Fruit fly (Drosophila melanogaster) whole organism, wandering third instar larva: ENCODE data around the gene RpL26.

Experiments used
- Abd-B ChIP-seq: fragments of >200 bp; optimal IDR thresholded peaks from 2 replicates; lab custom pipeline; 2017; ENCODE audit warnings: missing biosample characterization, missing genetic modification characterization
- CG32264 ChIP-seq: fragments of 200-800 bp; sonication (Bioruptor generic); optimal IDR thresholded peaks from 2 replicates; lab custom pipeline; 2016; ENCODE audit warnings: missing biosample characterization, missing genetic modification characterization
- CG9705 ChIP-seq: fragments of 200-800 bp; sonication (Bioruptor generic); optimal IDR thresholded peaks from 2 replicates; lab custom pipeline; 2018; ENCODE audit warnings: missing biosample characterization, mild to moderate bottlenecking, missing genetic modification characterization
- CrebA ChIP-seq: fragments of 200-800 bp; sonication (Bioruptor generic); optimal IDR thresholded peaks from 2 replicates; lab custom pipeline; 2016; ENCODE audit warnings: missing biosample characterization, mild to moderate bottlenecking, missing genetic modification characterization, borderline replicate concordance
- Dfd ChIP-seq: fragments of >200 bp; optimal IDR thresholded peaks from 2 replicates; lab custom pipeline; 2017; ENCODE audit warnings: missing biosample characterization, missing genetic modification characterization
- Dif ChIP-seq: fragments of 200-275, 200-300 bp; sonication (Bioruptor generic); optimal IDR thresholded peaks from 2 replicates; lab custom pipeline; 2018; ENCODE audit warnings: missing biosample characterization, missing genetic modification characterization; ENCODE audit not compliant: partially characterized antibody
- GATAd ChIP-seq: sonication (Bioruptor generic); optimal IDR thresholded peaks from 2 replicates; lab custom pipeline; 2016; ENCODE audit warnings: missing biosample characterization, missing genetic modification characterization
- HLH106 ChIP-seq: fragments of 200-800 bp; optimal IDR thresholded peaks from 3 replicates; lab custom pipeline; 2019; ENCODE audit warnings: missing biosample characterization, mild to moderate bottlenecking, missing genetic modification characterization, moderate library complexity
- Hnf4 ChIP-seq: fragments of 200-800 bp; sonication (Bioruptor generic); optimal IDR thresholded peaks from 2 replicates; lab custom pipeline; 2016; ENCODE audit warnings: missing biosample characterization, mild to moderate bottlenecking, missing genetic modification characterization
- Hr78 ChIP-seq: fragments of >200 bp; optimal IDR thresholded peaks from 2 replicates; lab custom pipeline; 2017; ENCODE audit warnings: missing biosample characterization, missing genetic modification characterization
- Hr83 ChIP-seq: fragments of 200-300 bp; sonication (Bioruptor generic); optimal IDR thresholded peaks from 2 replicates; lab custom pipeline; 2016; ENCODE audit warnings: missing biosample characterization, mild to moderate bottlenecking, missing genetic modification characterization, moderate library complexity; ENCODE audit not compliant: poor library complexity, severe bottlenecking
- Jra ChIP-seq: sonication (Bioruptor generic); optimal IDR thresholded peaks from 2 replicates; lab custom pipeline; 2016; ENCODE audit warnings: missing biosample characterization, missing genetic modification characterization
- Mio ChIP-seq: sonication (Bioruptor generic); optimal IDR thresholded peaks from 2 replicates; lab custom pipeline; 2016; ENCODE audit warnings: missing biosample characterization, missing genetic modification characterization
- Myc ChIP-seq: fragments of >200 bp; optimal IDR thresholded peaks from 2 replicates; lab custom pipeline; 2017
- N ChIP-seq: fragments of >200 bp; optimal IDR thresholded peaks from 2 replicates; lab custom pipeline; 2018; ENCODE audit warnings: missing biosample characterization, missing external identifiers, missing genetic modification characterization
- OdsH ChIP-seq: fragments of 200-800 bp; sonication (Bioruptor generic); optimal IDR thresholded peaks from 2 replicates; lab custom pipeline; 2016; ENCODE audit warnings: missing biosample characterization, mild to moderate bottlenecking, missing genetic modification characterization
- Rel ChIP-seq, 2 experiments: fragments of 200-800 bp; sonication (Bioruptor generic) in 1 of 2; optimal IDR thresholded peaks; 2 replicates in 1 of 2; 3 replicates in 1 of 2; lab custom pipeline; 2016 to 2019; ENCODE audit warnings: mild to moderate bottlenecking in 2 of 2, missing biosample characterization in 2 of 2, missing genetic modification characterization in 2 of 2, moderate library complexity in 1 of 2
- Sp1 ChIP-seq: fragments of 200-800 bp; sonication (Bioruptor generic); optimal IDR thresholded peaks from 3 replicates; lab custom pipeline; 2019; ENCODE audit warnings: missing biosample characterization, mild to moderate bottlenecking, missing genetic modification characterization, moderate library complexity
- Vsx2 ChIP-seq: fragments of 200-300, 225-300 bp; sonication (Bioruptor generic); optimal IDR thresholded peaks from 2 replicates; lab custom pipeline; 2018; ENCODE audit warnings: missing biosample characterization, missing genetic modification characterization; ENCODE audit not compliant: partially characterized antibody
- br ChIP-seq: fragments of 200-800 bp; sonication (Bioruptor generic); optimal IDR thresholded peaks from 2 replicates; lab custom pipeline; 2016; ENCODE audit warnings: missing biosample characterization, missing genetic modification characterization
- brk ChIP-seq: fragments of 200-800 bp; sonication (Bioruptor generic); optimal IDR thresholded peaks from 2 replicates; lab custom pipeline; 2016; ENCODE audit warnings: missing biosample characterization, mild to moderate bottlenecking, missing genetic modification characterization
- dl ChIP-seq, 2 experiments: fragments of 175-275, 200-275 bp in 1 of 2; fragments of 200-275 bp in 1 of 2; sonication (Bioruptor generic); optimal IDR thresholded peaks; lab custom pipeline; 2018; ENCODE audit warnings: mild to moderate bottlenecking in 2 of 2, missing biosample characterization in 2 of 2, missing genetic modification characterization in 2 of 2, moderate library complexity in 2 of 2; ENCODE audit not compliant: partially characterized antibody in 2 of 2, insufficient read depth in 1 of 2
- dmrt93B ChIP-seq: fragments of 200-800 bp; sonication (Bioruptor generic); optimal IDR thresholded peaks from 2 replicates; lab custom pipeline; 2018; ENCODE audit warnings: missing biosample characterization, mild to moderate bottlenecking, missing genetic modification characterization
- dsf ChIP-seq: sonication (Bioruptor generic); optimal IDR thresholded peaks from 2 replicates; lab custom pipeline; 2016; ENCODE audit warnings: missing biosample characterization, missing genetic modification characterization, borderline replicate concordance
- ey ChIP-seq: fragments of 200-800 bp; sonication (Bioruptor generic); optimal IDR thresholded peaks from 2 replicates; lab custom pipeline; 2016; ENCODE audit warnings: missing biosample characterization, missing genetic modification characterization
- foxo ChIP-seq, 2 experiments: fragments of 200-800 bp; sonication (Bioruptor generic); optimal IDR thresholded peaks; 2 replicates in 1 of 2; 3 replicates in 1 of 2; lab custom pipeline; 2016 to 2017; ENCODE audit warnings: missing biosample characterization in 2 of 2, missing genetic modification characterization in 2 of 2
- fru ChIP-seq: fragments of 200-800 bp; sonication (Bioruptor generic); optimal IDR thresholded peaks from 3 replicates; lab custom pipeline; 2016; ENCODE audit warnings: missing biosample characterization, mild to moderate bottlenecking, missing genetic modification characterization
- h ChIP-seq: fragments of 200-800 bp; sonication (Bioruptor generic); optimal IDR thresholded peaks from 3 replicates; lab custom pipeline; 2016; ENCODE audit warnings: missing biosample characterization, mild to moderate bottlenecking, missing genetic modification characterization
- jim ChIP-seq: fragments of 175-275, 200-325 bp; sonication (Bioruptor generic); optimal IDR thresholded peaks from 2 replicates; lab custom pipeline; 2016; ENCODE audit warnings: missing biosample characterization, mild to moderate bottlenecking, missing genetic modification characterization
- lola ChIP-seq: fragments of >200 bp; optimal IDR thresholded peaks from 2 replicates; lab custom pipeline; 2017; ENCODE audit warnings: missing biosample characterization, missing genetic modification characterization
- pan ChIP-seq: fragments of >200 bp; optimal IDR thresholded peaks from 2 replicates; lab custom pipeline; 2017
- psq ChIP-seq: fragments of 200-800 bp; sonication (Bioruptor generic); optimal IDR thresholded peaks from 3 replicates; lab custom pipeline; 2017; ENCODE audit warnings: missing biosample characterization, mild to moderate bottlenecking, missing genetic modification characterization, moderate library complexity
- rgr ChIP-seq: fragments of 200-800 bp; sonication (Bioruptor generic); optimal IDR thresholded peaks from 3 replicates; lab custom pipeline; 2016; ENCODE audit warnings: missing biosample characterization, mild to moderate bottlenecking, missing genetic modification characterization
- sage ChIP-seq: fragments of 200-800 bp; sonication (Bioruptor generic); optimal IDR thresholded peaks from 2 replicates; lab custom pipeline; 2016; ENCODE audit warnings: missing biosample characterization, mild to moderate bottlenecking, missing genetic modification characterization
- sv ChIP-seq: fragments of 200-800 bp; sonication (Bioruptor generic); optimal IDR thresholded peaks from 3 replicates; lab custom pipeline; 2016; ENCODE audit warnings: missing biosample characterization, missing genetic modification characterization
- tai ChIP-seq: sonication (Bioruptor generic); optimal IDR thresholded peaks from 2 replicates; lab custom pipeline; 2016; ENCODE audit warnings: missing biosample characterization, missing genetic modification characterization
- usp ChIP-seq: fragments of >200 bp; optimal IDR thresholded peaks from 2 replicates; lab custom pipeline; 2017; ENCODE audit warnings: missing biosample characterization, missing genetic modification characterization
- woc ChIP-seq: sonication (Bioruptor generic); optimal IDR thresholded peaks from 2 replicates; lab custom pipeline; 2016; ENCODE audit warnings: missing biosample characterization, mild to moderate bottlenecking, missing genetic modification characterization

Gene RpL26

dm6 chr3L:18890283-18891175 lies 8.1 kb upstream of the RpL26 start, which contains the start of gene CG3961:
TSS of gene CG3961 (minus strand) at chr3L:18890483.
- TF ChIP-seq OdsH (GFP tag; lab: Kevin White, UChicago) (peak; percentile 99), brk (GFP tag; lab: Kevin White, UChicago) (peak; percentile 96), Hr78 (GFP tag; lab: Kevin White, UChicago) (no peak), Myc (lab: Kevin White, UChicago) (no peak), dmrt93B (peak; percentile 93), jim (GFP tag; lab: Kevin White, UChicago) (no peak), CG32264 (GFP tag; lab: Kevin White, UChicago) (peak; percentile 67), CrebA (GFP tag; lab: Kevin White, UChicago) (peak; percentile 82), Mio (GFP tag; lab: Kevin White, UChicago) (peak; percentile 61), dsf (GFP tag; lab: Kevin White, UChicago) (peak; percentile 88), GATAd (GFP tag; lab: Kevin White, UChicago) (no peak), Rel (GFP tag; optimal IDR thresholded peaks at IDR 0.05; lab: Kevin White, UChicago) (peak; percentile 86), Rel (tag; optimal IDR thresholded peaks at IDR 0.05; lab: Kevin White, UChicago) (peak; percentile 82), psq (GFP tag; lab: Kevin White, UChicago) (peak; percentile 98), Jra (peak; percentile 84), Abd-B (no peak), br (peak; percentile 95), ey (peak; percentile 95), woc (GFP tag; lab: Kevin White, UChicago) (peak; percentile 90), Hnf4 (GFP tag; lab: Kevin White, UChicago) (peak; percentile 91), Hr83 (GFP tag; lab: Kevin White, UChicago) (peak; percentile 34), Dif (GFP tag; lab: Kevin White, UChicago) (peak; percentile 93), lola (GFP tag; lab: Kevin White, UChicago) (no peak), N (GFP tag; lab: Kevin White, UChicago) (no peak), Vsx2 (GFP tag; lab: Kevin White, UChicago) (no peak), usp (no peak), h (GFP tag; lab: Kevin White, UChicago) (peak; percentile 97), Dfd (GFP tag; lab: Kevin White, UChicago) (peak; percentile 97), Sp1 (peak; percentile 99), sage (GFP tag; lab: Kevin White, UChicago) (peak; percentile 89), tai (GFP tag; lab: Kevin White, UChicago) (peak; percentile 89), CG9705 (peak; percentile 90), dl (GFP tag; optimal IDR thresholded peaks at IDR 0.05; lab: Kevin White, UChicago; ENCODE audit: insufficient read depth in 1 of 2, partially characterized antibody in 2 of 2) (peak; percentile 89 to 90), pan (lab: Kevin White, UChicago) (no peak), HLH106 (tag; lab: Kevin White, UChicago) (peak; percentile 99), foxo (GFP tag; optimal IDR thresholded peaks at IDR 0.05; lab: Kevin White, UChicago) (peak in 1 of 2 experiments; percentile 99), rgr (peak; percentile 98), sv (GFP tag; lab: Kevin White, UChicago) (peak; percentile 94), fru (peak; percentile 97)

dm6 chr3L:18891986-18892385 lies 6.7 kb upstream of the RpL26 start, which contains the start of gene NijB:
TSS of gene NijB (plus strand) at chr3L:18892383.
- TF ChIP-seq CG9705 (no peak), Vsx2 (GFP tag; lab: Kevin White, UChicago) (no peak), sv (GFP tag; lab: Kevin White, UChicago) (no peak), Rel (GFP tag; optimal IDR thresholded peaks at IDR 0.05; lab: Kevin White, UChicago) (no peak), Rel (tag; optimal IDR thresholded peaks at IDR 0.05; lab: Kevin White, UChicago) (peak; percentile 69), woc (GFP tag; lab: Kevin White, UChicago) (no peak), foxo (GFP tag; optimal IDR thresholded peaks at IDR 0.05; lab: Kevin White, UChicago) (no peak), tai (GFP tag; lab: Kevin White, UChicago) (peak; percentile 27), dsf (GFP tag; lab: Kevin White, UChicago) (no peak), brk (GFP tag; lab: Kevin White, UChicago) (no peak), Mio (GFP tag; lab: Kevin White, UChicago) (no peak), Abd-B (no peak), Hr83 (GFP tag; lab: Kevin White, UChicago) (no peak), CG32264 (GFP tag; lab: Kevin White, UChicago) (no peak), GATAd (GFP tag; lab: Kevin White, UChicago) (no peak), OdsH (GFP tag; lab: Kevin White, UChicago) (no peak), Myc (lab: Kevin White, UChicago) (peak; percentile 69), Dif (GFP tag; lab: Kevin White, UChicago) (peak; percentile 6), Dfd (GFP tag; lab: Kevin White, UChicago) (no peak), psq (GFP tag; lab: Kevin White, UChicago) (no peak), rgr (no peak), dl (GFP tag; optimal IDR thresholded peaks at IDR 0.05; lab: Kevin White, UChicago; ENCODE audit: insufficient read depth in 1 of 2, partially characterized antibody in 2 of 2) (no peak), CrebA (GFP tag; lab: Kevin White, UChicago) (no peak), br (no peak), fru (no peak), jim (GFP tag; lab: Kevin White, UChicago) (peak; percentile 19), Jra (no peak), HLH106 (tag; lab: Kevin White, UChicago) (no peak), usp (no peak), Hnf4 (GFP tag; lab: Kevin White, UChicago) (no peak), sage (GFP tag; lab: Kevin White, UChicago) (peak; percentile 5), Hr78 (GFP tag; lab: Kevin White, UChicago) (no peak), dmrt93B (no peak), lola (GFP tag; lab: Kevin White, UChicago) (no peak), ey (no peak), Sp1 (no peak), pan (lab: Kevin White, UChicago) (no peak), h (GFP tag; lab: Kevin White, UChicago) (no peak), N (GFP tag; lab: Kevin White, UChicago) (no peak)
- TF ChIP-seq, all 38 proteins: peak for 6
